Worm (Caenorhabditis elegans) whole organism, young adult: ENCODE results near the gene cdc-42.

ENCODE experiments used
- C06A6.2 ChIP-seq: fragments of 200-800 bp; sonication (Bioruptor generic); conservative IDR thresholded peaks from 2 replicates; pipeline ENCODE4 v1.3.6; 2022; ENCODE audit warnings: missing genetic modification characterization, missing compliant biosample characterization
- K11D2.4 ChIP-seq: fragments of 200-800 bp; sonication (Bioruptor generic); IDR thresholded peaks from 2 replicates; pipeline ENCODE4 v1.3.6; 2022; ENCODE audit warnings: missing genetic modification reagents, missing genetic modification characterization, missing compliant biosample characterization
- attf-3 ChIP-seq: fragments of 200-800 bp; sonication (Bioruptor generic); conservative IDR thresholded peaks from 2 replicates; pipeline ENCODE4 v1.3.6; 2022; ENCODE audit warnings: missing genetic modification reagents, missing genetic modification characterization, missing compliant biosample characterization
- ceh-79 ChIP-seq: sonication (generic microtip); optimal IDR thresholded peaks from 2 replicates; lab custom pipeline; 2017; ENCODE audit warnings: mild to moderate bottlenecking, missing genetic modification characterization, missing compliant biosample characterization
- dpl-1 ChIP-seq: fragments of 150-350 bp; optimal IDR thresholded peaks from 2 replicates; lab custom pipeline; 2014; ENCODE audit warnings: missing biosample characterization, missing genetic modification reagents, missing genetic modification characterization
- nhr-90 ChIP-seq: sonication (generic microtip); optimal IDR thresholded peaks from 2 replicates; lab custom pipeline; 2016; ENCODE audit warnings: missing genotype, mild to moderate bottlenecking, missing genetic modification characterization, missing compliant biosample characterization
- ztf-22 ChIP-seq: fragments of 200-800 bp; sonication (Bioruptor generic); optimal IDR thresholded peaks from 2 replicates; lab custom pipeline; 2018; ENCODE audit warnings: mild to moderate bottlenecking, missing genetic modification characterization, moderate library complexity, missing compliant biosample characterization
- ztf-25 ChIP-seq: fragments of 200-800 bp; sonication (Bioruptor generic); IDR thresholded peaks from 2 replicates; pipeline ENCODE4 v1.3.6; 2022; ENCODE audit warnings: missing genetic modification reagents, missing genetic modification characterization, missing compliant biosample characterization

ce11 chrII:7599357-7599756, 16.9 kb upstream of the cdc-42 start, which contains the start of gene npp-21:
- no peak for TF ChIP-seq C06A6.2
- no peak for TF ChIP-seq ztf-25 (GFP tag; lab: Robert Waterston, UW)
- TF ChIP-seq nhr-90 (tag; lab: Kevin White, UChicago) = no peak
- TF ChIP-seq ceh-79 = no peak
- TF ChIP-seq ztf-22 = no peak
- no peak for TF ChIP-seq K11D2.4
- no peak for TF ChIP-seq attf-3 (GFP tag; lab: Robert Waterston, UW)
- no peak for TF ChIP-seq dpl-1 (GFP tag; lab: Kevin White, UChicago)
